ENCODE assay signal across 1 fruit fly cellular context in the genomic region with DNA sequence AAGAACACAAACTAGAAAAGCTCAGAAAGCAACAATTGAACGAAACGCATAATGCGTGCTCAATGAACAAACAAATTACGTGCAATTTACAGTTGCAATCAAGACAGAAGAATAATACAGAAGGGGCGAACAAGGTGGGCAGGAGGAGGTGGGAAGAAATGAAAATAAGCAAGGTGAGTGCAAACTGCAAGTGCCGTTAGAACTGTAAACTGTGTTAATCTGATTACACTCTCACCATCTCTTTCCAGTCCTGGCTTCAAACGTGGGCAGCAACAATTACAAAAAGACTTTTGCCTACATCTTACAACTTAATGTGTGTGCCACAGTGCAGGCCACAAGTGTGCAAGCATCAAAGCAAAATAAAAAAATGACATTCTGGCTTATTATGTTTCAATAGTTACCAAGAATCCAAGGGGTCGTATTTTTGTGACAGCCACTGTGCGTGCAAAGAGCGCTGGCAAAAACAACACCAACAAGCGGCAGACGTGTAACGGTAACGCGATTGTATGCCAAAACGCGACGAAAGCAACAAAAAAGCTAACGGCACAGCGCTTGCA.
TF ChIP-seq lines count a peak whose summit lies in the region.

No protein-coding gene starts in this region.

TF ChIP-seq in whole organism, prepupa, 60 proteins besides CTCF, POLR2A, EP300 and RAD21 (continued from another document):
- TF ChIP-seq CG8632 (GFP tag; optimal IDR thresholded peaks at IDR 0.05; lab: Kevin White, UChicago) (peak; percentile 9), esn (GFP tag; optimal IDR thresholded peaks at IDR 0.05; lab: Kevin White, UChicago) (no peak), spab (GFP tag; optimal IDR thresholded peaks at IDR 0.05; lab: Kevin White, UChicago) (no peak), topi (GFP tag; optimal IDR thresholded peaks at IDR 0.05; lab: Kevin White, UChicago) (no peak), Hr39 (GFP tag; optimal IDR thresholded peaks at IDR 0.05; lab: Kevin White, UChicago) (peak; percentile 67), svp (GFP tag; lab: Kevin White, UChicago) (no peak), fd59A (GFP tag; optimal IDR thresholded peaks at IDR 0.05; lab: Kevin White, UChicago) (no peak), CG1621 (tag; optimal IDR thresholded peaks at IDR 0.05; lab: Kevin White, UChicago) (no peak), CG11762 (GFP tag; optimal IDR thresholded peaks at IDR 0.05; lab: Kevin White, UChicago; ENCODE audit: insufficient read depth) (peak; percentile 0), eg (GFP tag; IDR thresholded peaks at IDR 0.05; lab: Robert Waterston, UW) (peak; percentile 73), Sox14 (GFP tag; optimal IDR thresholded peaks at IDR 0.05; lab: Kevin White, UChicago) (no peak), CG8319 (GFP tag; optimal IDR thresholded peaks at IDR 0.05; lab: Kevin White, UChicago) (no peak), CG6854 (GFP tag; optimal IDR thresholded peaks at IDR 0.05; lab: Kevin White, UChicago) (no peak), CG11294 (GFP tag; IDR thresholded peaks at IDR 0.05; lab: Robert Waterston, UW) (peak; percentile 25; the same call in 1 of the 2 replicates), CG6792 (GFP tag; optimal IDR thresholded peaks at IDR 0.05; lab: Kevin White, UChicago) (peak; percentile 22), net (GFP tag; optimal IDR thresholded peaks at IDR 0.05; lab: Kevin White, UChicago) (no peak), CG10631 (GFP tag; optimal IDR thresholded peaks at IDR 0.05; lab: Kevin White, UChicago) (peak; percentile 7), CG9139 (GFP tag; optimal IDR thresholded peaks at IDR 0.05; lab: Kevin White, UChicago) (no peak), Smox (GFP tag; optimal IDR thresholded peaks at IDR 0.05; lab: Kevin White, UChicago) (peak; percentile 51), ss (GFP tag; optimal IDR thresholded peaks at IDR 0.05; lab: Kevin White, UChicago) (no peak), lz (GFP tag; optimal IDR thresholded peaks at IDR 0.05; lab: Kevin White, UChicago) (peak; percentile 38), acj6 (GFP tag; optimal IDR thresholded peaks at IDR 0.05; lab: Kevin White, UChicago) (peak; percentile 37), vri (GFP tag; optimal IDR thresholded peaks at IDR 0.05; lab: Kevin White, UChicago) (no peak), CG11902 (GFP tag; optimal IDR thresholded peaks at IDR 0.05; lab: Kevin White, UChicago) (no peak), Eip75B (GFP tag; optimal IDR thresholded peaks at IDR 0.05; lab: Kevin White, UChicago) (no peak), achi (GFP tag; optimal IDR thresholded peaks at IDR 0.05; lab: Kevin White, UChicago) (peak; percentile 22), CG6808 (GFP tag; optimal IDR thresholded peaks at IDR 0.05; lab: Kevin White, UChicago) (no peak), CG3919 (GFP tag; optimal IDR thresholded peaks at IDR 0.05; lab: Kevin White, UChicago) (peak; percentile 15), Sox15 (GFP tag; optimal IDR thresholded peaks at IDR 0.05; lab: Kevin White, UChicago) (peak; percentile 21), dac (GFP tag; optimal IDR thresholded peaks at IDR 0.05; lab: Kevin White, UChicago) (peak; percentile 19), Blimp-1 (GFP tag; optimal IDR thresholded peaks at IDR 0.05; lab: Kevin White, UChicago) (no peak), cyc (GFP tag; optimal IDR thresholded peaks at IDR 0.05; lab: Kevin White, UChicago) (peak; percentile 54), Eip78C (GFP tag; lab: Kevin White, UChicago) (peak; percentile 86), CG6163 (GFP tag; IDR thresholded peaks at IDR 0.05; lab: Robert Waterston, UW) (peak; percentile 66; the same call in 2 of the 3 replicates), salr (GFP tag; optimal IDR thresholded peaks at IDR 0.05; lab: Kevin White, UChicago) (peak in 1 of 2 experiments; percentile 27), fd85E (GFP tag; optimal IDR thresholded peaks at IDR 0.05; lab: Kevin White, UChicago) (no peak), Ets21C (GFP tag; optimal IDR thresholded peaks at IDR 0.05; lab: Kevin White, UChicago) (peak; percentile 53), CG7368 (GFP tag; optimal IDR thresholded peaks at IDR 0.05; lab: Kevin White, UChicago) (peak; percentile 59), CG6276 (GFP tag; optimal IDR thresholded peaks at IDR 0.05; lab: Kevin White, UChicago) (peak; percentile 41), CG3032 (tag; optimal IDR thresholded peaks at IDR 0.05; lab: Kevin White, UChicago) (no peak)
